Worm (Caenorhabditis elegans) whole organism, young adult: ENCODE data around the gene sru-39.

ENCODE experiments used
- C06A6.2 ChIP-seq: fragments of 200-800 bp; sonication (Bioruptor generic); conservative IDR thresholded peaks from 2 replicates; pipeline ENCODE4 v1.3.6; 2022; ENCODE audit warnings: missing genetic modification characterization, missing compliant biosample characterization
- F10E7.11 ChIP-seq: sonication (generic microtip); optimal IDR thresholded peaks from 2 replicates; lab custom pipeline; 2017; ENCODE audit warnings: mild to moderate bottlenecking, missing genetic modification characterization, moderate library complexity, missing compliant biosample characterization
- F22D6.2 ChIP-seq: sonication (generic microtip); optimal IDR thresholded peaks from 2 replicates; lab custom pipeline; 2016; ENCODE audit warnings: mild to moderate bottlenecking, missing genetic modification characterization, missing compliant biosample characterization
- F23B12.7 ChIP-seq: sonication (generic microtip); optimal IDR thresholded peaks from 2 replicates; lab custom pipeline; 2017; ENCODE audit warnings: missing genetic modification characterization, mild to moderate bottlenecking, missing compliant biosample characterization, antibody characterized with exemption, moderate library complexity; ENCODE audit not compliant: insufficient read depth
- F55B11.4 ChIP-seq: sonication (generic microtip); optimal IDR thresholded peaks from 2 replicates; lab custom pipeline; 2016; ENCODE audit warnings: missing compliant biosample characterization, missing genetic modification characterization, borderline replicate concordance; ENCODE audit not compliant: insufficient read depth
- T26A5.8 ChIP-seq: sonication (generic microtip); optimal IDR thresholded peaks from 2 replicates; lab custom pipeline; 2016; ENCODE audit warnings: missing genetic modification characterization, missing compliant biosample characterization
- Y53F4B.3 ChIP-seq: fragments of 200-800 bp; sonication (Bioruptor generic); IDR thresholded peaks from 2 replicates; pipeline ENCODE4 v1.3.6; 2022; ENCODE audit warnings: missing genetic modification reagents, missing genetic modification characterization, missing compliant biosample characterization
- Y56A3A.18 ChIP-seq: fragments of 200-800 bp; sonication (Bioruptor generic); IDR thresholded peaks from 2 replicates; pipeline ENCODE4 v1.3.6; 2022; ENCODE audit warnings: missing genetic modification reagents, missing genetic modification characterization, missing compliant biosample characterization
- ZK185.1 ChIP-seq: sonication (generic microtip); optimal IDR thresholded peaks from 2 replicates; lab custom pipeline; 2016; ENCODE audit warnings: mild to moderate bottlenecking, missing genetic modification characterization, missing compliant biosample characterization; ENCODE audit not compliant: poor library complexity, severe bottlenecking
- akir-1 ChIP-seq: fragments of 200-800 bp; sonication (Bioruptor generic); optimal IDR thresholded peaks from 2 replicates; lab custom pipeline; 2018; ENCODE audit warnings: mild to moderate bottlenecking, missing genetic modification characterization, moderate library complexity, missing compliant biosample characterization
- ama-1 ChIP-seq, 3 experiments: fragments of 150-350 bp in 1 of 3; sonication (generic microtip) in 2 of 3; optimal IDR thresholded peaks; 2 replicates each; lab custom pipeline; 2014 to 2018; ENCODE audit warnings: missing biosample characterization in 2 of 3, missing genetic modification characterization in 2 of 3, missing genetic modification reagents in 2 of 3
- athp-1 ChIP-seq: sonication (generic microtip); optimal IDR thresholded peaks from 2 replicates; lab custom pipeline; 2017; ENCODE audit warnings: mild to moderate bottlenecking, missing genetic modification characterization, missing compliant biosample characterization
- cebp-2 ChIP-seq: fragments of 200-800 bp; sonication (Bioruptor generic); IDR thresholded peaks from 2 replicates; pipeline ENCODE4 v1.3.6; 2022; ENCODE audit warnings: missing genetic modification characterization, missing compliant biosample characterization
- ceh-27 ChIP-seq: fragments of 200-800 bp; sonication (Bioruptor generic); optimal IDR thresholded peaks from 2 replicates; lab custom pipeline; 2018; ENCODE audit warnings: mild to moderate bottlenecking, missing genetic modification characterization, moderate library complexity, missing compliant biosample characterization
- ceh-58 ChIP-seq: fragments of 200-800 bp; sonication (Bioruptor generic); IDR thresholded peaks from 2 replicates; pipeline ENCODE4 v1.3.6; 2022; ENCODE audit warnings: missing genetic modification characterization, missing compliant biosample characterization
- ceh-79 ChIP-seq: sonication (generic microtip); optimal IDR thresholded peaks from 2 replicates; lab custom pipeline; 2017; ENCODE audit warnings: mild to moderate bottlenecking, missing genetic modification characterization, missing compliant biosample characterization
- chd-7 ChIP-seq: sonication (generic microtip); optimal IDR thresholded peaks from 2 replicates; lab custom pipeline; 2016; ENCODE audit warnings: mild to moderate bottlenecking, missing genetic modification characterization, moderate library complexity, missing compliant biosample characterization
- die-1 ChIP-seq: sonication (generic microtip); optimal IDR thresholded peaks from 2 replicates; lab custom pipeline; 2016; ENCODE audit warnings: missing genotype, mild to moderate bottlenecking, missing genetic modification characterization, missing compliant biosample characterization
- dpff-1 ChIP-seq: sonication (generic microtip); optimal IDR thresholded peaks from 2 replicates; lab custom pipeline; 2017; ENCODE audit warnings: mild to moderate bottlenecking, missing genetic modification characterization, missing compliant biosample characterization
- ets-4 ChIP-seq: fragments of 200-800 bp; sonication (Bioruptor generic); optimal IDR thresholded peaks from 2 replicates; lab custom pipeline; 2018; ENCODE audit warnings: mild to moderate bottlenecking, missing genetic modification characterization, missing compliant biosample characterization
- fkh-3 ChIP-seq: sonication (generic microtip); optimal IDR thresholded peaks from 2 replicates; lab custom pipeline; 2016; ENCODE audit warnings: mild to moderate bottlenecking, missing genetic modification characterization, missing compliant biosample characterization
- gei-17 ChIP-seq: fragments of 200-800 bp; sonication (Bioruptor generic); optimal IDR thresholded peaks from 2 replicates; lab custom pipeline; 2018; ENCODE audit warnings: mild to moderate bottlenecking, missing genetic modification characterization, missing compliant biosample characterization
- hmg-1.2 ChIP-seq: fragments of 200-800 bp; sonication (Bioruptor generic); IDR thresholded peaks from 2 replicates; pipeline ENCODE4 v1.3.6; 2022; ENCODE audit warnings: missing genetic modification reagents, missing genetic modification characterization, missing compliant biosample characterization
- hmg-20 ChIP-seq: fragments of 200-800 bp; sonication (Bioruptor generic); IDR thresholded peaks from 2 replicates; pipeline ENCODE4 v1.3.6; 2022; ENCODE audit warnings: missing genetic modification reagents, missing genetic modification characterization, missing compliant biosample characterization
- lag-1 ChIP-seq: fragments of 200-800 bp; sonication (Bioruptor generic); IDR thresholded peaks from 2 replicates; pipeline ENCODE4 v1.3.6; 2022; ENCODE audit warnings: missing genetic modification reagents, missing genetic modification characterization, missing compliant biosample characterization
- lin-26 ChIP-seq: fragments of 200-800 bp; sonication (Bioruptor generic); IDR thresholded peaks from 2 replicates; pipeline ENCODE4 v1.3.6; 2022; ENCODE audit warnings: missing genetic modification reagents, missing genetic modification characterization, missing compliant biosample characterization
- lsl-1 ChIP-seq: fragments of 200-800 bp; sonication (Bioruptor generic); optimal IDR thresholded peaks from 2 replicates; lab custom pipeline; 2018; ENCODE audit warnings: mild to moderate bottlenecking, missing genetic modification characterization, moderate library complexity, missing compliant biosample characterization
- lsy-27 ChIP-seq: sonication (generic microtip); optimal IDR thresholded peaks from 2 replicates; lab custom pipeline; 2017; ENCODE audit warnings: missing genetic modification characterization, mild to moderate bottlenecking, missing compliant biosample characterization, antibody characterized with exemption, missing genotype, borderline replicate concordance; ENCODE audit not compliant: insufficient read depth
- mcd-1 ChIP-seq: fragments of 200-800 bp; sonication (Bioruptor generic); IDR thresholded peaks from 2 replicates; pipeline ENCODE4 v1.3.6; 2022; ENCODE audit warnings: missing genetic modification reagents, missing genetic modification characterization, missing compliant biosample characterization
- nfyb-1 ChIP-seq: fragments of 200-800 bp; sonication (Bioruptor generic); IDR thresholded peaks from 2 replicates; pipeline ENCODE4 v1.3.6; 2022; ENCODE audit warnings: missing genetic modification reagents, missing genetic modification characterization, missing compliant biosample characterization
- nhr-120 ChIP-seq: fragments of 200-800 bp; sonication (Bioruptor generic); IDR thresholded peaks from 2 replicates; pipeline ENCODE4 v1.3.6; 2022; ENCODE audit warnings: missing genetic modification characterization, missing compliant biosample characterization
- nhr-179 ChIP-seq: sonication (generic microtip); optimal IDR thresholded peaks from 2 replicates; lab custom pipeline; 2016; ENCODE audit warnings: mild to moderate bottlenecking, missing genetic modification characterization, missing compliant biosample characterization
- rcor-1 ChIP-seq: fragments of 200-800 bp; sonication (Bioruptor generic); IDR thresholded peaks from 2 replicates; pipeline ENCODE4 v1.3.6; 2022; ENCODE audit warnings: missing genetic modification reagents, missing genetic modification characterization, missing compliant biosample characterization
- repo-1 ChIP-seq: sonication (generic microtip); optimal IDR thresholded peaks from 2 replicates; lab custom pipeline; 2017; ENCODE audit warnings: mild to moderate bottlenecking, missing genetic modification characterization, missing compliant biosample characterization
- snpc-1.1 ChIP-seq: sonication (generic microtip); optimal IDR thresholded peaks from 2 replicates; lab custom pipeline; 2017; ENCODE audit warnings: missing genetic modification characterization, mild to moderate bottlenecking, missing compliant biosample characterization, antibody characterized with exemption, moderate library complexity, missing genotype, missing genetic modification reagents; ENCODE audit not compliant: insufficient read depth
- snpc-3.4 ChIP-seq: sonication (generic microtip); optimal IDR thresholded peaks from 2 replicates; lab custom pipeline; 2017; ENCODE audit warnings: missing genetic modification characterization, mild to moderate bottlenecking, missing compliant biosample characterization, antibody characterized with exemption, moderate library complexity, missing genotype, missing genetic modification reagents
- zim-3 ChIP-seq: sonication (generic microtip); optimal IDR thresholded peaks from 2 replicates; lab custom pipeline; 2017; ENCODE audit warnings: mild to moderate bottlenecking, missing genetic modification characterization, moderate library complexity, missing compliant biosample characterization
- ztf-25 ChIP-seq: fragments of 200-800 bp; sonication (Bioruptor generic); IDR thresholded peaks from 2 replicates; pipeline ENCODE4 v1.3.6; 2022; ENCODE audit warnings: missing genetic modification reagents, missing genetic modification characterization, missing compliant biosample characterization

sru-39 gene

ce11 chrV:9798212-9798611, 5.1 kb upstream of the sru-39 start:
- no peak for TF ChIP-seq fkh-3 (tag; lab: Kevin White, UChicago)
- TF ChIP-seq lsy-27: no peak
- TF ChIP-seq Y53F4B.3 (GFP tag; lab: Robert Waterston, UW): no peak
- no peak for TF ChIP-seq ZK185.1
- TF ChIP-seq snpc-3.4 (tag; lab: Kevin White, UChicago): no peak
- no peak for TF ChIP-seq lin-26 (GFP tag; lab: Robert Waterston, UW)
- no peak for TF ChIP-seq ceh-79 (tag; lab: Kevin White, UChicago)
- TF ChIP-seq ceh-58 (GFP tag; lab: Robert Waterston, UW): no peak
- TF ChIP-seq snpc-1.1: no peak
- no peak for TF ChIP-seq T26A5.8 (tag; lab: Kevin White, UChicago)
- no peak for TF ChIP-seq F55B11.4
- TF ChIP-seq hmg-1.2 (GFP tag; lab: Robert Waterston, UW): no peak
- no peak for TF ChIP-seq chd-7
- TF ChIP-seq nhr-120: no peak
- TF ChIP-seq ztf-25 (GFP tag; lab: Robert Waterston, UW): no peak
- no peak for TF ChIP-seq dpff-1 (tag; lab: Kevin White, UChicago)
- TF ChIP-seq ceh-27: no peak
- no peak for TF ChIP-seq lsl-1 (GFP tag; lab: Kevin White, UChicago)
- TF ChIP-seq athp-1: no peak

ce11 chrV:9799076-9799475, 4.2 kb upstream of the sru-39 start, which contains the start of gene F46B6.13:
Gene F46B6.13 (minus strand): TSS chrV:9799176.
- TF ChIP-seq cebp-2 (GFP tag; lab: Robert Waterston, UW) (no peak), F22D6.2 (tag; lab: Kevin White, UChicago) (no peak), lag-1 (GFP tag; lab: Robert Waterston, UW) (no peak), akir-1 (no peak)

- TF ChIP-seq lag-1 (GFP tag; lab: Robert Waterston, UW) (no peak), zim-3 (tag; lab: Kevin White, UChicago) (no peak), hmg-1.2 (GFP tag; lab: Robert Waterston, UW) (no peak), nfyb-1 (GFP tag; lab: Robert Waterston, UW) (no peak), F23B12.7 (tag; lab: Kevin White, UChicago) (no peak), hmg-20 (GFP tag; lab: Robert Waterston, UW) (no peak), rcor-1 (GFP tag; lab: Robert Waterston, UW) (no peak), C06A6.2 (no peak), ama-1 (optimal IDR thresholded peaks at IDR 0.05; lab: Kevin White, UChicago) (no peak), ama-1 (GFP tag; optimal IDR thresholded peaks at IDR 0.05; lab: Kevin White, UChicago) (no peak), cebp-2 (GFP tag; lab: Robert Waterston, UW) (no peak), nhr-179 (tag; lab: Kevin White, UChicago) (no peak), die-1 (no peak), ceh-27 (no peak), repo-1 (no peak), Y56A3A.18 (GFP tag; lab: Robert Waterston, UW) (no peak), mcd-1 (GFP tag; lab: Robert Waterston, UW) (no peak), ceh-58 (GFP tag; lab: Robert Waterston, UW) (no peak), chd-7 (no peak)
Observed at ce11 chrV:9801965-9802364, 1.3 kb upstream of the sru-39 start, which contains the start of gene F46B6.10. Gene F46B6.10 (minus strand): TSS chrV:9802065.

ce11 chrV:9805161-9805560, 1.9 kb downstream of the sru-39 start, which contains the start of gene sru-37:
Gene sru-37 (plus strand): TSS chrV:9805461.
- TF ChIP-seq fkh-3 (tag; lab: Kevin White, UChicago) (no peak), gei-17 (no peak), rcor-1 (GFP tag; lab: Robert Waterston, UW) (no peak), ets-4 (no peak), F10E7.11 (tag; lab: Kevin White, UChicago) (no peak)
- TF ChIP-seq, all 124 proteins: peak for 0
